Fruit fly (Drosophila melanogaster) whole organism, embryonic: ENCODE data around the gene CG42828.
A peak's percentile ranks its signal among the peaks of the same experiment; 100 is the strongest.

ENCODE experiments used
- CG10147 ChIP-seq: fragments of 200-800 bp; sonication (Bioruptor generic); optimal IDR thresholded peaks from 2 replicates; lab custom pipeline; 2019; ENCODE audit warnings: missing biosample characterization, mild to moderate bottlenecking, missing genetic modification characterization, moderate library complexity
- CG10959 ChIP-seq: fragments of 200-800 bp; sonication (Bioruptor generic); IDR thresholded peaks from 2 replicates; pipeline ENCODE4 v1.3.6; 2022; ENCODE audit warnings: missing biosample characterization, missing genetic modification characterization
- CG10979 ChIP-seq: fragments of 200-800 bp; sonication (Bioruptor generic); optimal IDR thresholded peaks from 2 replicates; lab custom pipeline; 2018; ENCODE audit warnings: missing biosample characterization, mild to moderate bottlenecking, missing genetic modification characterization, moderate library complexity
- CG11456 ChIP-seq: fragments of 200-800 bp; sonication (Bioruptor generic); IDR thresholded peaks from 3 replicates; pipeline ENCODE4 v1.3.6; 2022; ENCODE audit warnings: missing biosample characterization, missing genetic modification characterization
- CG11504 ChIP-seq: fragments of 200-800 bp; sonication (Bioruptor generic); optimal IDR thresholded peaks from 3 replicates; lab custom pipeline; 2019; ENCODE audit warnings: missing biosample characterization, mild to moderate bottlenecking, missing genetic modification characterization, moderate library complexity
- CG11695 ChIP-seq: fragments of 200-800 bp; sonication (Bioruptor generic); IDR thresholded peaks from 3 replicates; pipeline ENCODE4 v1.3.6; 2022; ENCODE audit warnings: missing biosample characterization, missing genetic modification characterization
- CG14710 ChIP-seq: fragments of 200-800 bp; sonication (Bioruptor generic); optimal IDR thresholded peaks from 3 replicates; lab custom pipeline; 2019; ENCODE audit warnings: missing biosample characterization, mild to moderate bottlenecking, missing genetic modification characterization, moderate library complexity
- CG17385 ChIP-seq: fragments of 200-800 bp; sonication (Bioruptor generic); optimal IDR thresholded peaks from 3 replicates; lab custom pipeline; 2018; ENCODE audit warnings: missing biosample characterization, mild to moderate bottlenecking, missing genetic modification characterization
- CG17829 ChIP-seq: fragments of 200-800 bp; optimal IDR thresholded peaks from 2 replicates; lab custom pipeline; 2019; ENCODE audit warnings: missing biosample characterization, mild to moderate bottlenecking, missing genetic modification characterization, moderate library complexity
- CG18262 ChIP-seq: fragments of 200-800 bp; optimal IDR thresholded peaks from 3 replicates; lab custom pipeline; 2019; ENCODE audit warnings: missing biosample characterization, mild to moderate bottlenecking, missing genetic modification characterization, moderate library complexity
- CG31441 ChIP-seq: fragments of 200-800 bp; sonication (Bioruptor generic); IDR thresholded peaks from 2 replicates; pipeline ENCODE4 v1.3.6; 2022; ENCODE audit warnings: missing biosample characterization, missing genetic modification characterization
- CG33557 ChIP-seq: fragments of 200-800 bp; sonication (Bioruptor generic); optimal IDR thresholded peaks from 2 replicates; lab custom pipeline; 2019; ENCODE audit warnings: missing biosample characterization, mild to moderate bottlenecking, missing genetic modification characterization, moderate library complexity
- CG4404 ChIP-seq: fragments of 200-800 bp; sonication (Bioruptor generic); IDR thresholded peaks from 2 replicates; pipeline ENCODE4 v1.3.6; 2022; ENCODE audit warnings: missing biosample characterization, missing genetic modification characterization
- CG6272 ChIP-seq: fragments of 200-800 bp; sonication (Bioruptor generic); IDR thresholded peaks from 2 replicates; pipeline ENCODE4 v1.3.6; 2022; ENCODE audit warnings: missing biosample characterization, missing genetic modification characterization
- CG6854 ChIP-seq: fragments of 200-800 bp; sonication (Bioruptor generic); optimal IDR thresholded peaks from 3 replicates; lab custom pipeline; 2017; ENCODE audit warnings: missing biosample characterization, mild to moderate bottlenecking, missing genetic modification characterization
- CG8765 ChIP-seq: fragments of 200-800 bp; sonication (Bioruptor generic); IDR thresholded peaks from 2 replicates; pipeline ENCODE4 v1.3.6; 2022; ENCODE audit warnings: missing biosample characterization, missing genetic modification characterization
- CrebB ChIP-seq: fragments of 200-800 bp; sonication (Bioruptor generic); optimal IDR thresholded peaks from 3 replicates; lab custom pipeline; 2018; ENCODE audit warnings: missing biosample characterization, mild to moderate bottlenecking, missing genetic modification characterization
- D19A ChIP-seq: fragments of 200-800 bp; optimal IDR thresholded peaks from 3 replicates; lab custom pipeline; 2019; ENCODE audit warnings: missing biosample characterization, mild to moderate bottlenecking, missing genetic modification characterization, moderate library complexity
- Dip3 ChIP-seq: fragments of 200-800 bp; sonication (Bioruptor generic); optimal IDR thresholded peaks from 3 replicates; lab custom pipeline; 2016; ENCODE audit warnings: missing biosample characterization, missing genetic modification characterization
- Fer3 ChIP-seq: fragments of 200-800 bp; sonication (Bioruptor generic); optimal IDR thresholded peaks from 2 replicates; lab custom pipeline; 2018; ENCODE audit warnings: missing biosample characterization, mild to moderate bottlenecking, missing genetic modification characterization, moderate library complexity
- H2.0 ChIP-seq: fragments of 200-800 bp; sonication (Bioruptor generic); IDR thresholded peaks from 2 replicates; pipeline ENCODE4 v1.3.6; 2022; ENCODE audit warnings: missing biosample characterization, missing genetic modification characterization
- Hmx ChIP-seq: fragments of 200-800 bp; sonication (Bioruptor generic); optimal IDR thresholded peaks from 2 replicates; lab custom pipeline; 2016; ENCODE audit warnings: missing biosample characterization, missing genetic modification characterization
- Hr78 ChIP-seq, 2 experiments: fragments of 200-800 bp in 1 of 2; fragments of >200 bp in 1 of 2; sonication (Bioruptor generic) in 1 of 2; optimal IDR thresholded peaks; 2 replicates each; lab custom pipeline; 2017 to 2019; ENCODE audit warnings: missing biosample characterization in 2 of 2, missing genetic modification characterization in 2 of 2, mild to moderate bottlenecking in 1 of 2, moderate library complexity in 1 of 2
- Meics ChIP-seq: fragments of 200-800 bp; sonication (Bioruptor generic); optimal IDR thresholded peaks from 2 replicates; lab custom pipeline; 2017; ENCODE audit warnings: missing biosample characterization, mild to moderate bottlenecking, missing genetic modification characterization
- Nf-YA ChIP-seq: fragments of 200-800 bp; sonication (Bioruptor generic); IDR thresholded peaks from 2 replicates; pipeline ENCODE4 v1.3.6; 2022; ENCODE audit warnings: missing biosample characterization, missing genetic modification characterization
- Nf-YB ChIP-seq: fragments of 200-800 bp; sonication (Bioruptor generic); optimal IDR thresholded peaks from 3 replicates; lab custom pipeline; 2019; ENCODE audit warnings: missing biosample characterization, mild to moderate bottlenecking, missing genetic modification characterization, moderate library complexity
- NfI ChIP-seq: fragments of 200-800 bp; sonication (Bioruptor generic); optimal IDR thresholded peaks from 3 replicates; lab custom pipeline; 2018; ENCODE audit warnings: missing biosample characterization, mild to moderate bottlenecking, missing genetic modification characterization, moderate library complexity
- Oli ChIP-seq: fragments of 200-800 bp; sonication (Bioruptor generic); optimal IDR thresholded peaks from 2 replicates; lab custom pipeline; 2018; ENCODE audit warnings: missing biosample characterization, mild to moderate bottlenecking, missing genetic modification characterization, moderate library complexity
- Opbp ChIP-seq: fragments of 200-800 bp; sonication (Bioruptor generic); IDR thresholded peaks from 3 replicates; pipeline ENCODE4 v1.3.6; 2022; ENCODE audit warnings: missing biosample characterization, missing genetic modification characterization; ENCODE audit not compliant: partially characterized antibody
- Sin3A ChIP-seq: fragments of >200 bp; optimal IDR thresholded peaks from 2 replicates; lab custom pipeline; 2018
- Sox102F ChIP-seq: fragments of 200-800 bp; sonication (Bioruptor generic); optimal IDR thresholded peaks from 2 replicates; lab custom pipeline; 2018; ENCODE audit warnings: missing biosample characterization, mild to moderate bottlenecking, missing genetic modification characterization, moderate library complexity
- Spps ChIP-seq: fragments of 200-800 bp; sonication (Bioruptor generic); optimal IDR thresholded peaks from 2 replicates; lab custom pipeline; 2018; ENCODE audit warnings: missing biosample characterization, mild to moderate bottlenecking, missing genetic modification characterization
- caup ChIP-seq: fragments of 200-800 bp; sonication (Bioruptor generic); optimal IDR thresholded peaks from 3 replicates; lab custom pipeline; 2017; ENCODE audit warnings: missing biosample characterization, mild to moderate bottlenecking, missing genetic modification characterization, moderate library complexity; ENCODE audit not compliant: severe bottlenecking
- crol ChIP-seq: fragments of 200-800 bp; sonication (Bioruptor generic); IDR thresholded peaks from 2 replicates; pipeline ENCODE4 v1.3.6; 2022; ENCODE audit warnings: missing biosample characterization, missing genetic modification characterization
- emc ChIP-seq: fragments of 200-800 bp; sonication (Bioruptor generic); optimal IDR thresholded peaks from 2 replicates; lab custom pipeline; 2016; ENCODE audit warnings: missing biosample characterization, missing genetic modification characterization
- exex ChIP-seq: fragments of 200-800 bp; sonication (Bioruptor generic); optimal IDR thresholded peaks from 4 replicates; lab custom pipeline; 2018; ENCODE audit warnings: missing biosample characterization, mild to moderate bottlenecking, missing genetic modification characterization, moderate library complexity
- fd3F ChIP-seq: fragments of 200-800 bp; sonication (Bioruptor generic); optimal IDR thresholded peaks from 2 replicates; lab custom pipeline; 2018; ENCODE audit warnings: missing biosample characterization, mild to moderate bottlenecking, missing genetic modification characterization, moderate library complexity
- gt ChIP-seq: fragments of 200-800 bp; sonication (Bioruptor generic); IDR thresholded peaks from 2 replicates; pipeline ENCODE4 v1.3.6; 2022; ENCODE audit warnings: missing biosample characterization, missing genetic modification characterization
- hb ChIP-seq: fragments of 200-800 bp; sonication (Bioruptor generic); IDR thresholded peaks from 3 replicates; pipeline ENCODE4 v1.3.6; 2022; ENCODE audit warnings: missing biosample characterization, missing genetic modification characterization; ENCODE audit not compliant: partially characterized antibody
- insv ChIP-seq, 2 experiments: fragments of 200-800 bp; sonication (Bioruptor generic); optimal IDR thresholded peaks; 3 replicates each; lab custom pipeline; 2016 to 2018; ENCODE audit warnings: missing biosample characterization in 2 of 2, missing genetic modification characterization in 2 of 2
- lmd ChIP-seq: fragments of 200-800 bp; sonication (Bioruptor generic); IDR thresholded peaks from 2 replicates; pipeline ENCODE4 v1.3.6; 2022; ENCODE audit warnings: missing biosample characterization, missing genetic modification characterization
- nerfin-1 ChIP-seq: fragments of 200-800 bp; sonication (Bioruptor generic); optimal IDR thresholded peaks from 3 replicates; lab custom pipeline; 2019; ENCODE audit warnings: missing biosample characterization, mild to moderate bottlenecking, missing genetic modification characterization, moderate library complexity
- oc ChIP-seq: fragments of 200-800 bp; sonication (Bioruptor generic); optimal IDR thresholded peaks from 2 replicates; lab custom pipeline; 2018; ENCODE audit warnings: missing biosample characterization, mild to moderate bottlenecking, missing genetic modification characterization, moderate library complexity
- peb ChIP-seq: fragments of 200-800 bp; sonication (Bioruptor generic); IDR thresholded peaks from 2 replicates; pipeline ENCODE4 v1.3.6; 2022; ENCODE audit warnings: missing biosample characterization, missing genetic modification characterization
- pho ChIP-seq: fragments of 200-800 bp; sonication (Bioruptor generic); optimal IDR thresholded peaks from 2 replicates; lab custom pipeline; 2016; ENCODE audit warnings: missing biosample characterization, missing genetic modification characterization
- sens ChIP-seq: fragments of 200-800 bp; sonication (Bioruptor generic); peaks from one replicate; lab custom pipeline; 2016; ENCODE audit warnings: missing biosample characterization, missing genetic modification characterization
- stwl ChIP-seq: fragments of 200-800 bp; sonication (Bioruptor generic); optimal IDR thresholded peaks from 3 replicates; lab custom pipeline; 2018; ENCODE audit warnings: missing biosample characterization, mild to moderate bottlenecking, missing genetic modification characterization, moderate library complexity
- vfl ChIP-seq: fragments of 200-800 bp; sonication (Bioruptor generic); optimal IDR thresholded peaks from 2 replicates; lab custom pipeline; 2016; ENCODE audit warnings: missing biosample characterization, missing genetic modification characterization
- wor ChIP-seq: fragments of 200-800 bp; sonication (Bioruptor generic); IDR thresholded peaks from 2 replicates; pipeline ENCODE4 v1.3.6; 2022; ENCODE audit warnings: missing biosample characterization, missing genetic modification characterization
- yki ChIP-seq: fragments of >200 bp; optimal IDR thresholded peaks from 3 replicates; lab custom pipeline; 2018

Gene CG42828

dm6 chr3R:23356920-23357386, 16.6 kb upstream of the CG42828 start (continued):
- TF ChIP-seq CG14710 (peak; percentile 81), D19A (tag; lab: Kevin White, UChicago) (peak; percentile 88), H2.0 (peak; percentile 73), nerfin-1 (tag; lab: Kevin White, UChicago) (peak; percentile 59), CG6272 (GFP tag; lab: Robert Waterston, UW) (no peak), Sox102F (GFP tag; lab: Kevin White, UChicago) (peak; percentile 95), CG17829 (peak; percentile 88), hb (GFP tag; lab: Robert Waterston, UW) (no peak), CG4404 (peak; percentile 48; the same call in 1 of the 2 replicates), CG10979 (peak; percentile 75), CG6854 (GFP tag; lab: Kevin White, UChicago) (peak; percentile 62), Oli (tag; lab: Kevin White, UChicago) (peak; percentile 93), peb (GFP tag; lab: Robert Waterston, UW) (peak; percentile 21; the same call in 1 of the 2 replicates), wor (GFP tag; lab: Robert Waterston, UW) (peak; percentile 69), sens (peak; percentile 74), fd3F (GFP tag; lab: Kevin White, UChicago) (peak; percentile 92), Hmx (no peak), exex (tag; lab: Kevin White, UChicago) (peak; percentile 2), NfI (GFP tag; lab: Kevin White, UChicago) (peak; percentile 85), gt (GFP tag; lab: Robert Waterston, UW) (0 out of 2 replicates have a peak, but pooled peaks have one; percentile 35), CG11504 (tag; lab: Kevin White, UChicago) (peak; percentile 93), yki (lab: Kevin White, UChicago) (no peak), crol (GFP tag; lab: Robert Waterston, UW) (peak; percentile 22; the same call in 1 of the 2 replicates), stwl (no peak), Meics (GFP tag; lab: Kevin White, UChicago) (peak; percentile 69), pho (GFP tag; lab: Kevin White, UChicago) (no peak), CG17385 (GFP tag; lab: Kevin White, UChicago) (peak; percentile 92), CrebB (tag; lab: Kevin White, UChicago) (peak; percentile 83), vfl (no peak), Sin3A (no peak), CG10147 (GFP tag; lab: Kevin White, UChicago) (peak; percentile 85), CG11456 (GFP tag; lab: Robert Waterston, UW) (peak; percentile 36; the same call in 1 of the 3 replicates), caup (GFP tag; lab: Kevin White, UChicago) (peak; percentile 74), CG11695 (GFP tag; lab: Robert Waterston, UW) (peak; percentile 88), lmd (GFP tag; lab: Robert Waterston, UW) (peak; percentile 79), CG8765 (GFP tag; lab: Robert Waterston, UW) (no peak), insv (GFP tag; optimal IDR thresholded peaks at IDR 0.05; lab: Kevin White, UChicago) (peak in 1 of 2 experiments; percentile 46), oc (tag; lab: Kevin White, UChicago) (peak; percentile 92), Nf-YB (GFP tag; lab: Kevin White, UChicago) (peak; percentile 82), Opbp (GFP tag; lab: Robert Waterston, UW) (no peak), CG10959 (peak; percentile 35; the same call in 1 of the 2 replicates), CG18262 (tag; lab: Kevin White, UChicago) (peak; percentile 92), emc (GFP tag; lab: Kevin White, UChicago) (no peak), Spps (tag; lab: Kevin White, UChicago) (peak; percentile 18), CG33557 (GFP tag; lab: Kevin White, UChicago) (peak; percentile 74), Dip3 (GFP tag; lab: Kevin White, UChicago) (no peak), Hr78 (GFP tag; optimal IDR thresholded peaks at IDR 0.05; lab: Kevin White, UChicago) (peak in 1 of 2 experiments; percentile 63), Fer3 (tag; lab: Kevin White, UChicago) (peak; percentile 83), CG31441 (peak; percentile 88), Nf-YA (GFP tag; lab: Robert Waterston, UW) (peak; percentile 68)
